Fruit fly (Drosophila melanogaster): Measurements from ENCODE around the gene dtr.

The dtr gene

dm6 chr2L:21313909-21314400 is 47.1 kb upstream of the dtr start, which contains the start of gene CG46314 (continued):
- TF ChIP-seq en (GFP tag; optimal IDR thresholded peaks at IDR 0.05): no peak
- TF ChIP-seq nerfin-2 (GFP tag; IDR thresholded peaks at IDR 0.05; ENCODE audit: partially characterized antibody): 0 out of 2 replicates have a peak, but pooled peaks have one; percentile 31
- TF ChIP-seq CG17328 (GFP tag; IDR thresholded peaks at IDR 0.05): no peak
- no peak for TF ChIP-seq Xbp1 (GFP tag; optimal IDR thresholded peaks at IDR 0.05)
- TF ChIP-seq CG14441 (GFP tag; IDR thresholded peaks at IDR 0.05): peak; percentile 45; the same call in 1 of the 2 replicates
- TF ChIP-seq dmrt11E (tag; optimal IDR thresholded peaks at IDR 0.05): no peak
- peak; percentile 56 for TF ChIP-seq dmrt99B (tag; optimal IDR thresholded peaks at IDR 0.05)
- peak; percentile 39 for TF ChIP-seq lbe (GFP tag; optimal IDR thresholded peaks at IDR 0.05)
- TF ChIP-seq CG4730 (GFP tag; IDR thresholded peaks at IDR 0.05): no peak
- TF ChIP-seq CG11695 (GFP tag; IDR thresholded peaks at IDR 0.05): 0 out of 3 replicates have a peak, but pooled peaks have one; percentile 50
- TF ChIP-seq lola (GFP tag; optimal IDR thresholded peaks at IDR 0.05): no peak
- no peak for TF ChIP-seq HmgZ (tag; optimal IDR thresholded peaks at IDR 0.05)
- TF ChIP-seq CG18599 (GFP tag; optimal IDR thresholded peaks at IDR 0.05): no peak
- TF ChIP-seq gro (GFP tag; optimal IDR thresholded peaks at IDR 0.05): no peak
- no peak for TF ChIP-seq chif (GFP tag; optimal IDR thresholded peaks at IDR 0.05)
- peak; percentile 93 for TF ChIP-seq chinmo (GFP tag; IDR thresholded peaks at IDR 0.05; ENCODE audit: partially characterized antibody)
- TF ChIP-seq fd96Cb (tag; optimal IDR thresholded peaks at IDR 0.05): no peak
- no peak for TF ChIP-seq CG17802 (tag; optimal IDR thresholded peaks at IDR 0.05)
- no peak for TF ChIP-seq az2 (GFP tag; optimal IDR thresholded peaks at IDR 0.05)
- TF ChIP-seq CG2116 (GFP tag; optimal IDR thresholded peaks at IDR 0.05): no peak
- TF ChIP-seq pros (GFP tag; optimal IDR thresholded peaks at IDR 0.05): peak; percentile 7
- no peak for TF ChIP-seq nmo (GFP tag; optimal IDR thresholded peaks at IDR 0.05)
- TF ChIP-seq slbo (GFP tag; IDR thresholded peaks at IDR 0.05): no peak
- TF ChIP-seq ind (GFP tag; optimal IDR thresholded peaks at IDR 0.05): peak; percentile 25
- TF ChIP-seq gem (tag; optimal IDR thresholded peaks at IDR 0.05): peak; percentile 4
- no peak for TF ChIP-seq CG12659 (GFP tag; optimal IDR thresholded peaks at IDR 0.05)
- TF ChIP-seq Dad (GFP tag; optimal IDR thresholded peaks at IDR 0.05): no peak
- TF ChIP-seq amos (GFP tag; IDR thresholded peaks at IDR 0.05; ENCODE audit: partially characterized antibody): no peak
- peak; percentile 48 for TF ChIP-seq lab (GFP tag; optimal IDR thresholded peaks at IDR 0.05)
- TF ChIP-seq Awh (GFP tag; IDR thresholded peaks at IDR 0.05): no peak
- TF ChIP-seq CG17359 (tag; optimal IDR thresholded peaks at IDR 0.05): no peak
- TF ChIP-seq Fer1 (GFP tag; optimal IDR thresholded peaks at IDR 0.05): peak; percentile 30
- TF ChIP-seq CG4424 (GFP tag; optimal IDR thresholded peaks at IDR 0.05): peak; percentile 24
- no peak for TF ChIP-seq gsb (GFP tag; IDR thresholded peaks at IDR 0.05)
- no peak for TF ChIP-seq Hmx (GFP tag; optimal IDR thresholded peaks at IDR 0.05)
- TF ChIP-seq pzg (GFP tag; optimal IDR thresholded peaks at IDR 0.05): no peak
- no peak for TF ChIP-seq PHDP (tag; optimal IDR thresholded peaks at IDR 0.05)
- TF ChIP-seq Meics (GFP tag; optimal IDR thresholded peaks at IDR 0.05): peak; percentile 37
- TF ChIP-seq CG13894 (tag; optimal IDR thresholded peaks at IDR 0.05): peak; percentile 38
- TF ChIP-seq dati (GFP tag; IDR thresholded peaks at IDR 0.05): no peak
- peak; percentile 6 for TF ChIP-seq D19B (GFP tag; optimal IDR thresholded peaks at IDR 0.05)
- TF ChIP-seq HmgD (GFP tag; optimal IDR thresholded peaks at IDR 0.05): no peak
- no peak for TF ChIP-seq CG8944 (GFP tag; optimal IDR thresholded peaks at IDR 0.05)
- no peak for TF ChIP-seq yki (optimal IDR thresholded peaks at IDR 0.05)
- TF ChIP-seq tgo (GFP tag; IDR thresholded peaks at IDR 0.05): no peak
- peak; percentile 83 for TF ChIP-seq grn (GFP tag; optimal IDR thresholded peaks at IDR 0.05)
- TF ChIP-seq HHEX (GFP tag; optimal IDR thresholded peaks at IDR 0.05): peak; percentile 6
- TF ChIP-seq hth (optimal IDR thresholded peaks at IDR 0.05): no peak
- no peak for TF ChIP-seq CG13624 (GFP tag; optimal IDR thresholded peaks at IDR 0.05)
- TF ChIP-seq CG6765 (GFP tag; optimal IDR thresholded peaks at IDR 0.05): peak; percentile 51
- no peak for TF ChIP-seq CG9437 (GFP tag; optimal IDR thresholded peaks at IDR 0.05)
